Worm (Caenorhabditis elegans) whole organism, midembryonic: ENCODE results near the gene ZK262.2.

Source experiments
- T22C8.4 ChIP-seq: fragments of 200-800 bp; sonication (Bioruptor generic); IDR thresholded peaks from 2 replicates; pipeline ENCODE4 v1.3.6; 2022; ENCODE audit warnings: missing genetic modification characterization, missing compliant biosample characterization
- cog-1 ChIP-seq: sonication (generic microtip); optimal IDR thresholded peaks from 2 replicates; lab custom pipeline; 2016; ENCODE audit warnings: missing genetic modification characterization, missing compliant biosample characterization
- flt-1 ChIP-seq: fragments of 200-800 bp; sonication (Bioruptor generic); IDR thresholded peaks from 2 replicates; pipeline ENCODE4 v1.3.6; 2022; ENCODE audit warnings: missing genetic modification characterization, missing compliant biosample characterization
- klf-2 ChIP-seq: fragments of 200-800 bp; sonication (Bioruptor generic); conservative IDR thresholded peaks from 2 replicates; pipeline ENCODE4 v1.3.6; 2022; ENCODE audit warnings: missing genetic modification reagents, missing genetic modification characterization, missing compliant biosample characterization
- med-1 ChIP-seq: sonication (generic microtip); optimal IDR thresholded peaks from 2 replicates; lab custom pipeline; 2017; ENCODE audit warnings: missing genetic modification characterization, mild to moderate bottlenecking, missing compliant biosample characterization, antibody characterized with exemption, missing genetic modification reagents; ENCODE audit not compliant: insufficient read depth
- ref-1 ChIP-seq: fragments of 200-800 bp; sonication (Bioruptor generic); conservative IDR thresholded peaks from 2 replicates; pipeline ENCODE4 v1.3.6; 2022; ENCODE audit warnings: missing genetic modification reagents, missing genetic modification characterization, missing compliant biosample characterization
- tab-1 ChIP-seq: fragments of 200-800 bp; sonication (Bioruptor generic); IDR thresholded peaks from 2 replicates; pipeline ENCODE4 v1.3.6; 2022; ENCODE audit warnings: missing genetic modification characterization, missing compliant biosample characterization
- ztf-23 ChIP-seq: fragments of 200-800 bp; sonication (Bioruptor generic); IDR thresholded peaks from 2 replicates; pipeline ENCODE4 v1.3.6; 2022; ENCODE audit warnings: missing genetic modification reagents, missing genetic modification characterization, missing compliant biosample characterization
- ztf-29 ChIP-seq: fragments of 200-800 bp; sonication (Bioruptor generic); IDR thresholded peaks from 2 replicates; pipeline ENCODE4 v1.3.6; 2022; ENCODE audit warnings: missing genetic modification reagents, missing genetic modification characterization, missing compliant biosample characterization

The ZK262.2 gene

ce11 chrV:18364558-18364957 is 48.2 kb downstream of the ZK262.2 start, which contains the start of gene C08E8.9:
TSS of gene C08E8.9 (plus strand) at chrV:18364858.
- TF ChIP-seq T22C8.4 (GFP tag; lab: Robert Waterston, UW) (no peak), med-1 (GFP tag; lab: Kevin White, UChicago) (no peak), flt-1 (GFP tag; lab: Robert Waterston, UW) (no peak), klf-2 (GFP tag; lab: Robert Waterston, UW) (no peak), cog-1 (no peak), ref-1 (no peak), tab-1 (GFP tag; lab: Robert Waterston, UW) (no peak), ztf-23 (no peak), ztf-29 (no peak)

- TF ChIP-seq ztf-23, result no peak
Measured at ce11 chrV:18362402-18362801, 50.4 kb downstream of the ZK262.2 start, which contains the start of gene C08E8.1. TSS of gene C08E8.1 (minus strand) at chrV:18362502.
